Worm (Caenorhabditis elegans): ENCODE results near the gene cTel55X.1.
A peak's percentile ranks its signal among the peaks of the same experiment; 100 is the strongest.

DNA sequence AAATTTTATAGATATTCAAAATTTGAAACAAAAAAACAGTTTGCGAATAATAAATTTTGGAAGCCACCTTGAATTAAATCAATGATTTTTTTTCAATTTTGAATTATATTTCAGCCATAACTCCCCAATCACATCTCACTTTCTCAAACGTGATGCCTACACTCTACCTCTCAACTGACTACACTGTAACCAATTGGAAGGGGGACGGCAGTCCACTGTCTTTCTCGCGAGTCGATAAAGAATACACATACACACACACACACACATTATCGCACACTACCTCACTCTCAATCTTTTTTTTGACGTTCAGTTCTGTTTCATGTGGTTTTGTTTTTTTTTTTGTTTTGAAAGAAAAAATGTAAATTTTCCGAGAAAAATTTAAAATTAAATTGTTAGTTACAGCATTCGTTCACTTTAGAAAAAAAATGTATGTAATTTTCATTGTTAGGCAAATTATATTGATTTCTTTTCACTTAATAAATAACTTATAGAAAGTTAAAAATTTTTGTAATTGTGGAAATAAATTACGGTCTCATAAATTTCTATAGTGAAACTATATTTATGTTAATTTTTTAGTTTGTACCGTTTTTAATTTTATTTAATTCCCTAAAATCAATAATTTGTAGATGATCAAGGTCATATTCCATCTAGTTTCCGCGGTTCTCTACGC is at the start of gene cTel55X.1:
- TF ChIP-seq nhr-28 (tag; optimal IDR thresholded peaks at IDR 0.05) (no peak), eor-1 (tag; optimal IDR thresholded peaks at IDR 0.05) (no peak), nhr-25 (tag; optimal IDR thresholded peaks at IDR 0.05) (no peak), ceh-9 (tag; optimal IDR thresholded peaks at IDR 0.05) (no peak), zag-1 (tag; optimal IDR thresholded peaks at IDR 0.05) (no peak), mdl-1 (tag; optimal IDR thresholded peaks at IDR 0.05) (no peak), nhr-76 (tag; optimal IDR thresholded peaks at IDR 0.05) (no peak), ceh-82 (tag; optimal IDR thresholded peaks at IDR 0.05) (no peak), pqm-1 (tag; optimal IDR thresholded peaks at IDR 0.05) (peak; percentile 23), ZK546.5 (tag; optimal IDR thresholded peaks at IDR 0.05) (no peak), skn-1 (tag; optimal IDR thresholded peaks at IDR 0.05) (no peak), nhr-12 (tag; optimal IDR thresholded peaks at IDR 0.05) (no peak), pha-4 (tag; optimal IDR thresholded peaks at IDR 0.05) (peak; percentile 40)
